Fruit fly (Drosophila melanogaster) whole organism, larva: Measurements from ENCODE around the gene PH4alphaSG2.

Experiments used
- noc ChIP-seq: fragments of 200-800 bp; sonication (Bioruptor generic); optimal IDR thresholded peaks from 3 replicates; lab custom pipeline; 2019; ENCODE audit warnings: missing biosample characterization, mild to moderate bottlenecking, missing genetic modification characterization, moderate library complexity

PH4alphaSG2 gene

dm6 chr3R:30518274-30518873, 28.5 kb downstream of the PH4alphaSG2 start:
- TF ChIP-seq noc = no peak

dm6 chr3R:30525629-30526028, 35.8 kb downstream of the PH4alphaSG2 start:
- no peak for TF ChIP-seq noc

- no peak for TF ChIP-seq noc
These were observed 37.1 kb downstream of the PH4alphaSG2 start, which contains the start of gene jdp for dm6 chr3R:30526799-30527465. jdp (minus strand) TSS chr3R:30527037.

- TF ChIP-seq noc = no peak
These were observed 38.9 kb downstream of the PH4alphaSG2 start for dm6 chr3R:30528692-30529305.

- no peak for TF ChIP-seq noc
These were observed 39.7 kb downstream of the PH4alphaSG2 start for dm6 chr3R:30529570-30529969.

- no peak for TF ChIP-seq noc
These were observed 41.3 kb downstream of the PH4alphaSG2 start for dm6 chr3R:30531129-30531708.

- TF ChIP-seq noc = no peak
These were observed 42.2 kb downstream of the PH4alphaSG2 start, which contains the start of gene tmod for dm6 chr3R:30531989-30532653. tmod (plus strand) TSS chr3R:30532607.

dm6 chr3R:30534444-30534843, 44.6 kb downstream of the PH4alphaSG2 start:
- TF ChIP-seq noc = no peak

dm6 chr3R:30536432-30536831, 46.6 kb downstream of the PH4alphaSG2 start:
- TF ChIP-seq noc = no peak

dm6 chr3R:30536919-30537318, 47.0 kb downstream of the PH4alphaSG2 start:
- TF ChIP-seq noc = peak; percentile 27

- TF ChIP-seq noc = peak; percentile 74
These were observed 50.3 kb downstream of the PH4alphaSG2 start for dm6 chr3R:30540196-30540595.

dm6 chr3R:30541469-30541868, 51.6 kb downstream of the PH4alphaSG2 start:
- TF ChIP-seq noc = no peak
